Fruit fly (Drosophila melanogaster): ENCODE measurements around the gene Eip78C.

Gene Eip78C

dm6 chr3L:21241447-21241983, 15.1 kb downstream of the Eip78C start (continued):
- TF ChIP-seq maf-S (GFP tag; optimal IDR thresholded peaks at IDR 0.05) (no peak), Rx (GFP tag; IDR thresholded peaks at IDR 0.05) (no peak), bowl (GFP tag; IDR thresholded peaks at IDR 0.05) (no peak), CG11560 (tag; IDR thresholded peaks at IDR 0.05) (no peak), CG12391 (tag; optimal IDR thresholded peaks at IDR 0.05) (no peak), CG15011 (GFP tag; optimal IDR thresholded peaks at IDR 0.05) (no peak), CG3838 (GFP tag; optimal IDR thresholded peaks at IDR 0.05) (no peak), Vsx1 (GFP tag; optimal IDR thresholded peaks at IDR 0.05) (no peak), Elba2 (GFP tag; optimal IDR thresholded peaks at IDR 0.05) (no peak), CG15696 (tag; optimal IDR thresholded peaks at IDR 0.05) (no peak), bsh (GFP tag; optimal IDR thresholded peaks at IDR 0.05) (no peak), CG31224 (GFP tag; IDR thresholded peaks at IDR 0.05) (no peak), PHDP (tag; optimal IDR thresholded peaks at IDR 0.05) (peak; percentile 25), CG10321 (GFP tag; IDR thresholded peaks at IDR 0.05) (no peak), HmgD (GFP tag; optimal IDR thresholded peaks at IDR 0.05) (no peak), Gug (GFP tag; IDR thresholded peaks at IDR 0.05) (0 out of 4 replicates have a peak, but pooled peaks have one; percentile 1), Dll (GFP tag; IDR thresholded peaks at IDR 0.05; ENCODE audit: partially characterized antibody) (no peak), CG5953 (GFP tag; IDR thresholded peaks at IDR 0.05) (no peak), Hmr (GFP tag; optimal IDR thresholded peaks at IDR 0.05) (peak; percentile 13), CG33557 (GFP tag; optimal IDR thresholded peaks at IDR 0.05) (no peak), ci (GFP tag; IDR thresholded peaks at IDR 0.05) (no peak), CG10979 (tag; optimal IDR thresholded peaks at IDR 0.05) (no peak), ewg (GFP tag; optimal IDR thresholded peaks at IDR 0.05) (no peak), CG7987 (GFP tag; optimal IDR thresholded peaks at IDR 0.05) (no peak), Spps (tag; optimal IDR thresholded peaks at IDR 0.05) (no peak), trem (tag; optimal IDR thresholded peaks at IDR 0.05) (no peak), CG1602 (GFP tag; optimal IDR thresholded peaks at IDR 0.05) (no peak), org-1 (GFP tag; optimal IDR thresholded peaks at IDR 0.05) (peak; percentile 16), scrt (GFP tag; optimal IDR thresholded peaks at IDR 0.05) (no peak), CG10543 (GFP tag; optimal IDR thresholded peaks at IDR 0.05) (no peak), CG13424 (tag; optimal IDR thresholded peaks at IDR 0.05) (peak; percentile 29), CG34376 (GFP tag; optimal IDR thresholded peaks at IDR 0.05) (no peak), slou (GFP tag; optimal IDR thresholded peaks at IDR 0.05) (no peak), E2f2 (GFP tag; IDR thresholded peaks at IDR 0.05) (no peak), ara (GFP tag; IDR thresholded peaks at IDR 0.05) (no peak), trh (GFP tag; optimal IDR thresholded peaks at IDR 0.05) (no peak), dmrt11E (tag; optimal IDR thresholded peaks at IDR 0.05) (no peak), tna (GFP tag; IDR thresholded peaks at IDR 0.05; ENCODE audit: partially characterized antibody) (no peak), Bteb2 (GFP tag; optimal IDR thresholded peaks at IDR 0.05) (no peak), CG2120 (GFP tag; optimal IDR thresholded peaks at IDR 0.05) (peak; percentile 20), CG30403 (GFP tag; optimal IDR thresholded peaks at IDR 0.05) (peak; percentile 22), CG11696 (GFP tag; IDR thresholded peaks at IDR 0.05) (no peak), D19B (GFP tag; optimal IDR thresholded peaks at IDR 0.05) (peak; percentile 48), Gsc (GFP tag; IDR thresholded peaks at IDR 0.05) (no peak), CG7928 (GFP tag; optimal IDR thresholded peaks at IDR 0.05) (no peak), CG9817 (tag; optimal IDR thresholded peaks at IDR 0.05) (peak; percentile 4), CG14014 (GFP tag; IDR thresholded peaks at IDR 0.05) (no peak), CG10462 (GFP tag; optimal IDR thresholded peaks at IDR 0.05) (no peak), crol (GFP tag; IDR thresholded peaks at IDR 0.05) (no peak), CG15269 (tag; optimal IDR thresholded peaks at IDR 0.05) (peak; percentile 21), CG7271 (tag; optimal IDR thresholded peaks at IDR 0.05) (no peak)

Measured in whole organism, embryonic.